Worm (Caenorhabditis elegans) whole organism, L1 larva: ENCODE measurements around the gene srz-11.
A peak's percentile ranks its signal among the peaks of the same experiment; 100 is the strongest.

Experiments
- C04F5.9 ChIP-seq: sonication (generic microtip); optimal IDR thresholded peaks from 2 replicates; lab custom pipeline; 2016; ENCODE audit warnings: missing genetic modification characterization, missing compliant biosample characterization
- C16A3.4 ChIP-seq: fragments of 150-350 bp; optimal IDR thresholded peaks from 2 replicates; lab custom pipeline; 2014; ENCODE audit warnings: missing biosample characterization, missing genetic modification characterization
- C34B4.2 ChIP-seq: sonication (generic microtip); optimal IDR thresholded peaks from 2 replicates; lab custom pipeline; 2017; ENCODE audit warnings: mild to moderate bottlenecking, missing genetic modification characterization, missing compliant biosample characterization
- ceh-8 ChIP-seq: fragments of 200-800 bp; sonication (Bioruptor generic); optimal IDR thresholded peaks from 2 replicates; lab custom pipeline; 2018; ENCODE audit warnings: mild to moderate bottlenecking, missing genetic modification characterization, moderate library complexity, missing compliant biosample characterization
- ceh-90 ChIP-seq: sonication (generic microtip); optimal IDR thresholded peaks from 2 replicates; lab custom pipeline; 2016; ENCODE audit warnings: missing genetic modification characterization, missing compliant biosample characterization
- efl-1 ChIP-seq, 4 experiments: fragments of 150-350 bp; optimal IDR thresholded peaks in 3 of 4; peaks in 1 of 4; 1 replicate in 1 of 4; 2 replicates in 3 of 4; lab custom pipeline; 2014; ENCODE audit warnings: missing biosample characterization in 2 of 4, missing genetic modification characterization in 2 of 4, missing genetic modification reagents in 2 of 4
- efl-3 ChIP-seq: fragments of 200-800 bp; sonication (Bioruptor generic); optimal IDR thresholded peaks from 2 replicates; lab custom pipeline; 2018; ENCODE audit warnings: mild to moderate bottlenecking, missing genetic modification characterization, missing compliant biosample characterization
- elt-3 ChIP-seq, 6 experiments: fragments of 150-350 bp in 1 of 6; sonication (generic microtip); optimal IDR thresholded peaks; 2 replicates each; lab custom pipeline; 2017 to 2018; ENCODE audit warnings: missing biosample characterization in 6 of 6, missing genetic modification characterization in 6 of 6, inconsistent platforms in 1 of 6
- ets-5 ChIP-seq: fragments of 200-800 bp; sonication (Bioruptor generic); IDR thresholded peaks from 2 replicates; pipeline ENCODE4 v1.3.6; 2022; ENCODE audit warnings: missing genetic modification characterization, missing compliant biosample characterization
- fkh-10 ChIP-seq: sonication (generic microtip); optimal IDR thresholded peaks from 2 replicates; lab custom pipeline; 2017; ENCODE audit warnings: missing biosample characterization, missing genetic modification reagents, missing genetic modification characterization
- fkh-8 ChIP-seq: sonication (generic microtip); optimal IDR thresholded peaks from 2 replicates; lab custom pipeline; 2016; ENCODE audit warnings: mild to moderate bottlenecking, missing genetic modification characterization, missing compliant biosample characterization
- fos-1 ChIP-seq: fragments of 150-350 bp; optimal IDR thresholded peaks from 2 replicates; lab custom pipeline; 2014; ENCODE audit warnings: missing biosample characterization, missing genetic modification characterization
- hlh-17 ChIP-seq: fragments of 200-800 bp; sonication (Bioruptor generic); optimal IDR thresholded peaks from 2 replicates; lab custom pipeline; 2018; ENCODE audit warnings: missing genetic modification characterization, mild to moderate bottlenecking, missing compliant biosample characterization, moderate library complexity, borderline replicate concordance
- jun-1 ChIP-seq: fragments of 150-350 bp; optimal IDR thresholded peaks from 2 replicates; lab custom pipeline; 2014; ENCODE audit warnings: missing biosample characterization, missing genetic modification reagents, missing genetic modification characterization
- lin-13 ChIP-seq: fragments of 150-350 bp; optimal IDR thresholded peaks from 2 replicates; lab custom pipeline; 2014; ENCODE audit warnings: missing biosample characterization, missing genetic modification reagents, missing genetic modification characterization
- lin-15B ChIP-seq: fragments of 150-350 bp; sonication (generic microtip); optimal IDR thresholded peaks from 3 replicates; lab custom pipeline; 2014; ENCODE audit warnings: missing biosample characterization, missing genetic modification characterization
- lin-35 ChIP-seq, 2 experiments: fragments of 150-350 bp; optimal IDR thresholded peaks; 2 replicates each; lab custom pipeline; 2014; ENCODE audit warnings: missing biosample characterization in 2 of 2, missing genetic modification characterization in 2 of 2, missing genetic modification reagents in 2 of 2
- lir-3 ChIP-seq: sonication (generic microtip); optimal IDR thresholded peaks from 2 replicates; lab custom pipeline; 2016; ENCODE audit warnings: mild to moderate bottlenecking, missing genetic modification characterization, moderate library complexity, missing compliant biosample characterization; ENCODE audit not compliant: poor library complexity
- lsy-2 ChIP-seq, 2 experiments: fragments of 150-350 bp; optimal IDR thresholded peaks; 2 replicates each; lab custom pipeline; 2014; ENCODE audit warnings: missing biosample characterization in 2 of 2, missing genetic modification characterization in 2 of 2
- mab-9 ChIP-seq: fragments of 200-800 bp; sonication (Bioruptor generic); IDR thresholded peaks from 2 replicates; pipeline ENCODE4 v1.3.6; 2022; ENCODE audit warnings: missing genetic modification reagents, missing genetic modification characterization, missing compliant biosample characterization
- mep-1 ChIP-seq: fragments of 150-350 bp; optimal IDR thresholded peaks from 2 replicates; lab custom pipeline; 2014; ENCODE audit warnings: missing biosample characterization, missing genetic modification characterization
- nhr-11 ChIP-seq: fragments of 150-350 bp; optimal IDR thresholded peaks from 2 replicates; lab custom pipeline; 2014; ENCODE audit warnings: missing biosample characterization, missing genetic modification characterization
- nhr-12 ChIP-seq: sonication (generic microtip); optimal IDR thresholded peaks from 2 replicates; lab custom pipeline; 2017; ENCODE audit warnings: missing biosample characterization, missing genetic modification characterization
- nhr-19 ChIP-seq: fragments of 200-800 bp; sonication (Bioruptor generic); conservative IDR thresholded peaks from 2 replicates; pipeline ENCODE4 v1.3.6; 2022; ENCODE audit warnings: missing genetic modification characterization, missing compliant biosample characterization
- nhr-237 ChIP-seq: fragments of 150-350 bp; optimal IDR thresholded peaks from 2 replicates; lab custom pipeline; 2014; ENCODE audit warnings: missing biosample characterization, missing genetic modification characterization
- nhr-71 ChIP-seq: sonication (generic microtip); optimal IDR thresholded peaks from 2 replicates; lab custom pipeline; 2016; ENCODE audit warnings: mild to moderate bottlenecking, missing genetic modification characterization, moderate library complexity, missing compliant biosample characterization
- nhr-77 ChIP-seq: fragments of 150-350 bp; optimal IDR thresholded peaks from 2 replicates; lab custom pipeline; 2014; ENCODE audit warnings: missing biosample characterization, missing genetic modification characterization
- nhr-85 ChIP-seq: sonication (generic microtip); peaks from one replicate; lab custom pipeline; 2016; ENCODE audit warnings: missing genetic modification characterization, inconsistent platforms, missing compliant biosample characterization
- nhr-90 ChIP-seq: sonication (generic microtip); optimal IDR thresholded peaks from 2 replicates; lab custom pipeline; 2016; ENCODE audit warnings: mild to moderate bottlenecking, missing genetic modification characterization, missing compliant biosample characterization; ENCODE audit not compliant: poor library complexity
- pag-3 ChIP-seq: sonication (generic microtip); optimal IDR thresholded peaks from 2 replicates; lab custom pipeline; 2017; ENCODE audit warnings: missing genetic modification characterization, mild to moderate bottlenecking, missing compliant biosample characterization, antibody characterized with exemption, borderline replicate concordance; ENCODE audit not compliant: insufficient read depth
- pax-3 ChIP-seq: fragments of 200-800 bp; sonication (Bioruptor generic); optimal IDR thresholded peaks from 2 replicates; lab custom pipeline; 2018; ENCODE audit warnings: mild to moderate bottlenecking, missing genetic modification characterization, moderate library complexity, missing compliant biosample characterization
- rnt-1 ChIP-seq: sonication (generic microtip); optimal IDR thresholded peaks from 2 replicates; lab custom pipeline; 2016; ENCODE audit warnings: mild to moderate bottlenecking, missing genetic modification characterization, moderate library complexity, missing compliant biosample characterization
- skn-1 ChIP-seq: fragments of 150-350 bp; optimal IDR thresholded peaks from 2 replicates; lab custom pipeline; 2014; ENCODE audit warnings: missing biosample characterization, missing genetic modification characterization
- snpc-4 ChIP-seq: fragments of 150-350 bp; optimal IDR thresholded peaks from 2 replicates; lab custom pipeline; 2014; ENCODE audit warnings: missing biosample characterization, missing genetic modification characterization
- sox-4 ChIP-seq: sonication (generic microtip); optimal IDR thresholded peaks from 2 replicates; lab custom pipeline; 2016; ENCODE audit warnings: missing genetic modification characterization, missing compliant biosample characterization
- sptf-1 ChIP-seq: fragments of 150-350 bp; optimal IDR thresholded peaks from 2 replicates; lab custom pipeline; 2014; ENCODE audit warnings: missing biosample characterization, missing genetic modification characterization
- swsn-7 ChIP-seq: sonication (generic microtip); optimal IDR thresholded peaks from 2 replicates; lab custom pipeline; 2016; ENCODE audit warnings: missing genetic modification characterization, missing compliant biosample characterization
- tlp-1 ChIP-seq: fragments of 150-350 bp; optimal IDR thresholded peaks from 2 replicates; lab custom pipeline; 2014; ENCODE audit warnings: missing biosample characterization, missing genetic modification characterization
- unc-30 ChIP-seq: sonication (generic microtip); optimal IDR thresholded peaks from 2 replicates; lab custom pipeline; 2017; ENCODE audit warnings: missing biosample characterization, missing genetic modification characterization
- unc-62 ChIP-seq: fragments of 150-350 bp; optimal IDR thresholded peaks from 2 replicates; lab custom pipeline; 2014; ENCODE audit warnings: missing biosample characterization, missing genetic modification reagents, missing genetic modification characterization
- unc-86 ChIP-seq: sonication (generic microtip); optimal IDR thresholded peaks from 2 replicates; lab custom pipeline; 2016; ENCODE audit warnings: missing genetic modification characterization, missing compliant biosample characterization
- unc-98 ChIP-seq: fragments of 200-800 bp; sonication (Bioruptor generic); IDR thresholded peaks from 2 replicates; pipeline ENCODE4 v1.3.6; 2022; ENCODE audit warnings: missing genetic modification characterization, missing compliant biosample characterization
- vab-15 ChIP-seq: sonication (generic microtip); optimal IDR thresholded peaks from 2 replicates; lab custom pipeline; 2017; ENCODE audit warnings: missing genotype, mild to moderate bottlenecking, missing genetic modification characterization, missing compliant biosample characterization
- zag-1 ChIP-seq: fragments of 150-350 bp; optimal IDR thresholded peaks from 2 replicates; lab custom pipeline; 2014; ENCODE audit warnings: missing biosample characterization, missing genetic modification characterization
- zip-4 ChIP-seq: fragments of 200-800 bp; sonication (Bioruptor generic); optimal IDR thresholded peaks from 2 replicates; lab custom pipeline; 2018; ENCODE audit warnings: mild to moderate bottlenecking, missing genetic modification characterization, moderate library complexity, missing compliant biosample characterization
- ztf-4 ChIP-seq: fragments of 150-350 bp; optimal IDR thresholded peaks from 2 replicates; lab custom pipeline; 2014; ENCODE audit warnings: missing biosample characterization, missing genetic modification characterization

Gene srz-11

DNA sequence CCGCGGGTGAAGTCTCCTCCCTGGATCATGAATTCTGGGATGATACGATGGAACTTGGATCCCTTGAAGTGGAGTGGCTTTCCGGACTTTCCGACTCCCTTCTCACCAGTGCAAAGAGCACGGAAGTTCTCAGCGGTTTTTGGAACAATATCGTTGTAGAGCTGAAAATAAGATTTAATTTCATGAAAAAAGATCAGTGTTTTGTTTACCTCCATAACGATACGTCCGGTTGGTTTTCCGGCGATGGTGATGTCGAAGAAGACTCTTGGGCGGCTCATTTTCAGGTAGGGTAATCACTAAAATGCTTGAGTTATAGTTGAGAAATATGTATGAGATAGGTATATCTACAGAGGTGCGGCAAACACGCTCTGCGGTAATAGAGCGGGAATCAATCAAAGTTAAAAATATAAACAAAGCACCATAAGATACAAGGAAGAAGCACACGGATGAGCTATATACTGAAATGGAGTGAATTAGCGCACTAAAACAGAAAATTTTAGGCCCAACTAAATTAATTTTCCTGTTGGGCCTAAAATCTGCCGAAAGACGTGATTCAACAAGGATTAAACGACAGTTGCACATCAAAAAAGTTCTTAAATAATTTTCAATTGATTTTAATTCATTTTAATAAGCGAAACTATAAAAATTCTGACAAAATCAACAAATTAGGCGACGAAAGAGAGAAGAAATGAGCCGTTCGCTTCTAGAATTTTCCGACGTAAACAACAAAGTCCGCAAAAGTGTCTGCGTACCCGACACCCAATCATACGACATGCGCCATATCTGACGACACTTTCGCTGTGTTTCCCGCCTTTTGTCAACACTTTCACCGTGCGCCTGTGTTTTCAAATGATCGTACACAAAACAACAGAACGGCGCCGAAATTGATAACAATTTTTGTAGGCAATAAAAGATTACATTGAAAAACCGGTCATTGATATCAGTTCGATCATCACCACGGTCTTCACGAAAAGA, 24.5 kb downstream of the srz-11 start, which contains the start of the genes cyn-7 and bath-36 (continued):
- TF ChIP-seq sox-4 (tag; lab: Kevin White, UChicago) (peak; percentile 30), unc-30 (tag; lab: Kevin White, UChicago) (no peak), nhr-11 (tag; lab: Kevin White, UChicago) (peak; percentile 31), lir-3 (tag; lab: Kevin White, UChicago) (no peak), lsy-2 (tag; optimal IDR thresholded peaks at IDR 0.05; lab: Kevin White, UChicago) (peak; percentile 76 to 81), pag-3 (tag; lab: Kevin White, UChicago) (peak; percentile 18), nhr-237 (tag; lab: Kevin White, UChicago) (no peak), unc-62 (GFP tag; lab: Kevin White, UChicago) (no peak), C34B4.2 (tag; lab: Kevin White, UChicago) (no peak), swsn-7 (peak; percentile 90), vab-15 (tag; lab: Kevin White, UChicago) (no peak), sptf-1 (tag; lab: Kevin White, UChicago) (no peak)

DNA sequence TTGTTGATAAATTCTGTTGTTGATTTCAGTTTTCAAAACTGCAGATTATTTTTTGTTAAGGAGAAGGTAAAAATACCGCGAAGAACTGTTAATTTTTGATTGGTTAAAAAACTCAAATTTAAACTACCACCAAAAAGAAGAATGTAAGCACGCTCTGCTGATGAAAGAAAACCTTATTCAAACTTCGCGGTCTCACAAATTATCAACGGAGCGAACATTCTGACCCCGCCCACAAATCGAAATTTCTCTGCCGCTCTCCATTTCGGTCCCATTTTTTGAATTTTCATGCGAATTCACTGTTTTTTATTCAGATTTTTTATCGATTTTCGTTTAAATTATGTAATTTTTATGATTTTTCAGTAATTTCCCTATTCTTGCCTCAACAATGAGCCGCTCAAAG, 26.7 kb downstream of the srz-11 start, which contains the start of gene cyn-3:
Gene cyn-3, plus strand, starts transcription at position 361 of the 400 bp plus-strand sequence.
- TF ChIP-seq nhr-77 (tag; lab: Kevin White, UChicago): peak; percentile 74
- TF ChIP-seq unc-30 (tag; lab: Kevin White, UChicago): no peak
- TF ChIP-seq C34B4.2 (tag; lab: Kevin White, UChicago): no peak
- TF ChIP-seq snpc-4 (tag; lab: Kevin White, UChicago): peak; percentile 74
- TF ChIP-seq hlh-17: no peak
- peak; percentile 96 for TF ChIP-seq lin-15B (tag; lab: Kevin White, UChicago)
- peak; percentile 92 for TF ChIP-seq pax-3 (tag; lab: Kevin White, UChicago)
- TF ChIP-seq unc-98 (GFP tag; lab: Robert Waterston, UW): peak; percentile 8; the same call in 1 of the 2 replicates
- peak in 3 of 6 experiments; percentile 29 to 89 (median 83) for TF ChIP-seq elt-3 (tag; optimal IDR thresholded peaks at IDR 0.05; lab: Kevin White, UChicago)
- TF ChIP-seq lin-35 (GFP tag; optimal IDR thresholded peaks at IDR 0.05; lab: Kevin White, UChicago): peak; percentile 100
- peak; percentile 90 for TF ChIP-seq skn-1 (tag; lab: Kevin White, UChicago)
- TF ChIP-seq ceh-90: no peak
- TF ChIP-seq tlp-1 (tag; lab: Kevin White, UChicago): no peak
- TF ChIP-seq nhr-11 (tag; lab: Kevin White, UChicago): peak; percentile 50
- peak; percentile 79 for TF ChIP-seq ztf-4
- no peak for TF ChIP-seq efl-3 (GFP tag; lab: Kevin White, UChicago)
- TF ChIP-seq rnt-1 (tag; lab: Kevin White, UChicago): peak; percentile 92
- TF ChIP-seq ceh-8 (GFP tag; lab: Kevin White, UChicago): peak; percentile 10
- TF ChIP-seq mab-9 (GFP tag; lab: Robert Waterston, UW): 0 out of 2 replicates have a peak, but pooled peaks have one; percentile 26
- peak; percentile 95 for TF ChIP-seq C16A3.4 (tag; lab: Kevin White, UChicago)
- TF ChIP-seq sox-4 (tag; lab: Kevin White, UChicago): peak; percentile 73
- TF ChIP-seq nhr-237 (tag; lab: Kevin White, UChicago): peak; percentile 77
- peak; percentile 90 for TF ChIP-seq unc-86 (tag; lab: Kevin White, UChicago)
- peak; percentile 56 for TF ChIP-seq fkh-10 (GFP tag; lab: Kevin White, UChicago)
- TF ChIP-seq C04F5.9 (tag; lab: Kevin White, UChicago): no peak
- TF ChIP-seq zip-4 (GFP tag; lab: Kevin White, UChicago): peak; percentile 52
- no peak for TF ChIP-seq nhr-12
- peak; percentile 85 for TF ChIP-seq nhr-90 (tag; lab: Kevin White, UChicago)
- peak; percentile 90 for TF ChIP-seq swsn-7
- peak; percentile 95 for TF ChIP-seq nhr-85 (tag; lab: Kevin White, UChicago)
- peak; percentile 92 for TF ChIP-seq mep-1
- no peak for TF ChIP-seq zag-1 (tag; lab: Kevin White, UChicago)
- peak; percentile 91 to 100 for TF ChIP-seq efl-1 (optimal IDR thresholded peaks at IDR 0.05; lab: Kevin White, UChicago)
- peak; percentile 99 to 100 for TF ChIP-seq efl-1 (GFP tag; optimal IDR thresholded peaks at IDR 0.05 in 1 of 2; lab: Kevin White, UChicago)
- peak; percentile 89 for TF ChIP-seq lin-13
- TF ChIP-seq nhr-19 (GFP tag; lab: Robert Waterston, UW): peak; percentile 92
- TF ChIP-seq jun-1 (tag; lab: Kevin White, UChicago): peak; percentile 88
- TF ChIP-seq ets-5 (GFP tag; lab: Robert Waterston, UW): no peak
- peak; percentile 89 for TF ChIP-seq fkh-8 (tag; lab: Kevin White, UChicago)
- TF ChIP-seq fos-1: peak; percentile 90
- peak; percentile 95 for TF ChIP-seq nhr-71 (tag; lab: Kevin White, UChicago)
